Worm (Caenorhabditis elegans): ENCODE measurements around the gene F56C4.1.

DNA sequence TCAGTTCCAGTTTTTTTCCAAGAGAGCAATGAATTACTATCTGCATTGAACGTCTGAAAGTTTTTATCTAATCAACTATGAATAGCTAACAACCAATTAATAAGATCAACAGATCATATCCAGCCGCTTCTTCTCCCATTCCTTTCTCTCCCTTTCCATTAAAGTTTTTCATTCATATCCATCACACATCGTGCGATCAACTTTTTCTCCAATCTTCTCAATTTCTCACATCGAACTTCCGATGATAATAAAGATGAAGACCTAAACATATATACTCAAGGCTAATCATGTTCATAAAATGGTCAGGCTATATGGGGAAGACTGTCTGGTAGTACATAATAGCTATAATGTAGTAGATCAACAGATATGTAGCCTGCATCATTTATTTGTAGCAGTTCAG is 24.5 kb upstream of the F56C4.1 start:
- no peak for TF ChIP-seq sptf-1 (tag; optimal IDR thresholded peaks at IDR 0.05)
- TF ChIP-seq lsy-2 (tag; optimal IDR thresholded peaks at IDR 0.05), result no peak
- no peak for TF ChIP-seq elt-3 (tag; optimal IDR thresholded peaks at IDR 0.05)
- TF ChIP-seq unc-62 (GFP tag; optimal IDR thresholded peaks at IDR 0.05), result no peak
- no peak for TF ChIP-seq ztf-11 (tag; optimal IDR thresholded peaks at IDR 0.05)
- TF ChIP-seq nhr-76 (tag; optimal IDR thresholded peaks at IDR 0.05), result no peak
- TF ChIP-seq drap-1 (GFP tag; optimal IDR thresholded peaks at IDR 0.05), result no peak
- TF ChIP-seq ces-1 (GFP tag; optimal IDR thresholded peaks at IDR 0.05), result no peak
- no peak for TF ChIP-seq unc-39 (tag; optimal IDR thresholded peaks at IDR 0.05)
- TF ChIP-seq nhr-237 (tag; optimal IDR thresholded peaks at IDR 0.05), result no peak

All from whole organism, mixed stage, embryonic.